Worm (Caenorhabditis elegans) whole organism, early embryonic: ENCODE results near the gene W07G4.5.

Experiments
- B0310.2 ChIP-seq: sonication (generic microtip); optimal IDR thresholded peaks from 2 replicates; lab custom pipeline; 2016; ENCODE audit warnings: mild to moderate bottlenecking, missing genetic modification characterization, missing compliant biosample characterization
- F13C5.2 ChIP-seq: sonication (generic microtip); optimal IDR thresholded peaks from 2 replicates; lab custom pipeline; 2017; ENCODE audit warnings: mild to moderate bottlenecking, missing genetic modification characterization, inconsistent platforms, missing compliant biosample characterization
- aly-1 ChIP-seq: sonication (generic microtip); optimal IDR thresholded peaks from 2 replicates; lab custom pipeline; 2016; ENCODE audit warnings: missing genetic modification characterization, missing compliant biosample characterization
- ama-1 ChIP-seq: fragments of 150-350 bp; optimal IDR thresholded peaks from 2 replicates; lab custom pipeline; 2014
- ceh-13 ChIP-seq: fragments of 200-800 bp; sonication (Bioruptor generic); optimal IDR thresholded peaks from 2 replicates; lab custom pipeline; 2018; ENCODE audit warnings: mild to moderate bottlenecking, missing genetic modification characterization, missing compliant biosample characterization
- ceh-36 ChIP-seq: sonication (generic microtip); optimal IDR thresholded peaks from 2 replicates; lab custom pipeline; 2016; ENCODE audit warnings: missing genetic modification characterization, inconsistent platforms, missing compliant biosample characterization
- ets-7 ChIP-seq: sonication (generic microtip); optimal IDR thresholded peaks from 2 replicates; lab custom pipeline; 2016; ENCODE audit warnings: missing genotype, missing genetic modification characterization, missing compliant biosample characterization
- flt-1 ChIP-seq: fragments of 200-800 bp; sonication (Bioruptor generic); IDR thresholded peaks from 2 replicates; pipeline ENCODE4 v1.3.6; 2022; ENCODE audit warnings: missing genetic modification characterization, missing compliant biosample characterization
- hmbx-1 ChIP-seq: sonication (generic microtip); optimal IDR thresholded peaks from 2 replicates; lab custom pipeline; 2016; ENCODE audit warnings: mild to moderate bottlenecking, missing genetic modification characterization, missing compliant biosample characterization
- hmg-4 ChIP-seq: fragments of 200-800 bp; sonication (Bioruptor generic); optimal IDR thresholded peaks from 2 replicates; lab custom pipeline; 2018; ENCODE audit warnings: mild to moderate bottlenecking, missing genetic modification characterization, missing compliant biosample characterization
- hnd-1 ChIP-seq: sonication (generic microtip); optimal IDR thresholded peaks from 2 replicates; lab custom pipeline; 2016; ENCODE audit warnings: missing genetic modification characterization, missing compliant biosample characterization
- pes-1 ChIP-seq: fragments of 200-800 bp; sonication (Bioruptor generic); IDR thresholded peaks from 2 replicates; pipeline ENCODE4 v1.3.6; 2022; ENCODE audit warnings: missing genetic modification reagents, missing genetic modification characterization, missing compliant biosample characterization
- scrt-1 ChIP-seq: fragments of 200-800 bp; sonication (Bioruptor generic); IDR thresholded peaks from 2 replicates; pipeline ENCODE4 v1.3.6; 2022; ENCODE audit warnings: missing genetic modification characterization, missing compliant biosample characterization
- sea-1 ChIP-seq: fragments of 200-800 bp; sonication (Bioruptor generic); conservative IDR thresholded peaks from 2 replicates; pipeline ENCODE4 v1.3.6; 2022; ENCODE audit warnings: missing genetic modification characterization, missing compliant biosample characterization
- tbx-11 ChIP-seq: fragments of 200-800 bp; sonication (Bioruptor generic); IDR thresholded peaks from 2 replicates; pipeline ENCODE4 v1.3.6; 2022; ENCODE audit warnings: missing genetic modification characterization, missing compliant biosample characterization
- tbx-37 ChIP-seq: fragments of 200-800 bp; sonication (Bioruptor generic); conservative IDR thresholded peaks from 2 replicates; pipeline ENCODE4 v1.3.6; 2022; ENCODE audit warnings: missing genetic modification reagents, missing genetic modification characterization, missing compliant biosample characterization
- tra-4 ChIP-seq: sonication (generic microtip); optimal IDR thresholded peaks from 2 replicates; lab custom pipeline; 2017; ENCODE audit warnings: missing genetic modification characterization, missing compliant biosample characterization

Gene W07G4.5

ce11 chrV:13081197-13081747 is 33.5 kb downstream of the W07G4.5 start:
- TF ChIP-seq B0310.2 (tag; lab: Kevin White, UChicago) = no peak
- no peak for TF ChIP-seq F13C5.2 (tag; lab: Kevin White, UChicago)
- no peak for TF ChIP-seq ama-1
- no peak for TF ChIP-seq ets-7 (tag; lab: Kevin White, UChicago)
- TF ChIP-seq ceh-13 (GFP tag; lab: Kevin White, UChicago) = no peak
- TF ChIP-seq hmg-4 = no peak
- no peak for TF ChIP-seq tbx-37
- TF ChIP-seq scrt-1 (GFP tag; lab: Robert Waterston, UW) = no peak
- no peak for TF ChIP-seq hnd-1 (tag; lab: Kevin White, UChicago)
- no peak for TF ChIP-seq tra-4 (tag; lab: Kevin White, UChicago)
- no peak for TF ChIP-seq sea-1
- TF ChIP-seq hmbx-1 (tag; lab: Kevin White, UChicago) = no peak
- TF ChIP-seq pes-1 (GFP tag; lab: Robert Waterston, UW) = no peak
- no peak for TF ChIP-seq flt-1 (GFP tag; lab: Robert Waterston, UW)
- no peak for TF ChIP-seq aly-1
- no peak for TF ChIP-seq tbx-11 (GFP tag; lab: Robert Waterston, UW)
- TF ChIP-seq ceh-36 (tag; lab: Kevin White, UChicago) = no peak

DNA sequence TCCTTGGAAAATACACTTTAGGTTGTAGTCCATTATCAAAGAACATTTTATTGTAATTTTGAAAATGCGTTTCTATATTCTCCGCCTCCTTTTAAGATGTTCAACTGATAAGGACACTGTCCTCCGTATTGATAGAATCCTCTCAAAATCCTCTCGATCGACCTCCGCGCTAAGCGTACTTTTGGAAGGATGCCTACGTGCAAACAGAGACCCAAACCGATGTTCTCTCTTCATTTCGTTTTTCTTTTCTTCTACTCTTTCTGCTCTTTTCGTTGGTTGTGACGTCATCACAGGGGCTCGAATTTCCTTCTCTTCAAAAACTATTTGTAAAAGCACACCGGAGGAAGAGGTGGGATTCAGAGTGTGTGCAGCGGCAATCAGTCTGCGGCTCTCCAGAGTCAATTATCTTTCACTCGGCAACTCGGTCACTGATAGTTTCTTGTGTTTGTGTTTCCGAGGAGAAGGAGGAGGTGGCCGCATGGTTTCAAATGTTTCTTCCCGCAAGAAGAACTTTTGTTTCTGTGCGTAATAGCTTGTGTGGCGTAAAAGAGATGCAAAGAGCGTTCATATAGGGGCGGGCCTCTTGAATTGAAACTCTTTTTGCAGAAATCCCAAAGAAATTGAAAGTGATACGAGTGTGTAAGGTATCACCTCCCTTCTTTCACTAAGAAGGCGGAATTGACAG is 34.8 kb downstream of the W07G4.5 start, which contains the start of gene C34B4.2:
C34B4.2 (plus strand) TSS at position 614 of the 685 bp plus-strand sequence.
- TF ChIP-seq tbx-11 (GFP tag; lab: Robert Waterston, UW) (no peak), flt-1 (GFP tag; lab: Robert Waterston, UW) (no peak), sea-1 (no peak), B0310.2 (tag; lab: Kevin White, UChicago) (no peak), tbx-37 (no peak), ceh-13 (GFP tag; lab: Kevin White, UChicago) (no peak), hnd-1 (tag; lab: Kevin White, UChicago) (no peak), ama-1 (no peak)

DNA sequence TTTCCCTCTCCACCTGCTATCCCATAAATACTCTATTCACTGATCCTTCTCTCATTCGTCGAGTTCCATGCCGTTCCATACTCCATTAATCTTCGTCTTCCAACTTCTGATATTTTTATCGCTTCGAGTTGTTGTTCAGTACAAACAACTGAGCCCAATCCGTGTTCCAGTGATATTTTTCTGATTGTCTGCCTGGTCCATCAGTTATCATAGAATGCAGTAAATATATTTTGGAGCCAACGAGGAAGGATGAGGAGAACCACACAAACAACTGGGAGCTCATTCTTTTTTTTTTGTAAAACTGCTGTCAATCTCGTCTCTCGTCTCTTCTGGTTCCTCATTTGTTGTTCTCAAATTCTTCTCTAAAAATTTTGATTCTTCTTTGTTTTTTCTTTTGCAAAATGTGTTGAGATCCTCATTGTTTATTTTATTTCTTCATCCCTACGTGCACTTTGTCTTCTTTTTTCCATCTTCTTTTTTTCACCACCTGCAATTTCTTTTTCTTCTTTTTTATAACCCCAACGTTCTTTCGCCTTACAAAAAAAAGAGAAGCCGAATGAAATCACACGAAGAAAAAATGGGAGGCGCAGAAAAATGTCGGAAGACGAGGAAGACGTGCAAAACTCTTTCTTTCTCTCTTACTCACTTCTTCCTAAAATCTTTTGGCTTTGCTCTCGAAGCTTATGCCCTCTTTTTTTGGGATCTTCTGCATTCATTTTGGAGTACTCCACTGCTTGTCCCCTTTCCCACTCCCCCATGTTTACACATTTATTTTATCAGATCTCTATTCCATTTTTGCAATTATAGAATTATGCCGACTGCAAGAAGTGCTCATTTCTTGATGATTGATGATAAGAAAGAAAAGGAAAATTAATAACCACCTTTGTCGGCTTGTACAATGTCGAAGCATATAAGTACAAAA is 36.2 kb downstream of the W07G4.5 start:
- TF ChIP-seq hmg-4 (no peak), tra-4 (tag; lab: Kevin White, UChicago) (no peak), tbx-37 (no peak), aly-1 (no peak), hnd-1 (tag; lab: Kevin White, UChicago) (no peak), hmbx-1 (tag; lab: Kevin White, UChicago) (no peak), B0310.2 (tag; lab: Kevin White, UChicago) (no peak), F13C5.2 (tag; lab: Kevin White, UChicago) (no peak), tbx-11 (GFP tag; lab: Robert Waterston, UW) (no peak), ceh-13 (GFP tag; lab: Kevin White, UChicago) (no peak), sea-1 (no peak), scrt-1 (GFP tag; lab: Robert Waterston, UW) (no peak), pes-1 (GFP tag; lab: Robert Waterston, UW) (no peak), ceh-36 (tag; lab: Kevin White, UChicago) (no peak), flt-1 (GFP tag; lab: Robert Waterston, UW) (no peak), ets-7 (tag; lab: Kevin White, UChicago) (no peak), ama-1 (no peak)

DNA sequence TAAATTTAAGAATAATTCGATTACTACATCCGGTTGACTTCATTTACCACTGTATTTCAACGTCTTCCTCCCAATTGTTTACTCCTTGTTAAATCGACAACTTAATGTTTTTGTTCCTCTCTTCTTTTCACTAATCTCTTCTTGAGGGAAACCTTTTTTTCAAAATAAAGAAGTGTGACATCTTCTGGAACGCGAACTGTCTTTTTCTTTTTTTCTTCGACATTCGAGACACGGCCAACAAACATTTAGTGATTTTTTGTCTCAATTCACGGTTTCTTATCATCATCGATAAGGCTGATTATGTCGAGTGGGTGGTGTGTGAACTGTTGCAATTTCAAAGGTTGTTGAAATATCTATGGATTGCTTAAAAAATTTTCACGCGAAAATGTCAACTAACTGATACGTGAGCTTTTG is 37.5 kb downstream of the W07G4.5 start:
- TF ChIP-seq tbx-11 (GFP tag; lab: Robert Waterston, UW) = no peak
- TF ChIP-seq sea-1 = no peak
- no peak for TF ChIP-seq ama-1
- TF ChIP-seq hmbx-1 (tag; lab: Kevin White, UChicago) = no peak
- TF ChIP-seq hnd-1 (tag; lab: Kevin White, UChicago) = no peak
- TF ChIP-seq tbx-37 = no peak
- no peak for TF ChIP-seq ceh-13 (GFP tag; lab: Kevin White, UChicago)
- TF ChIP-seq scrt-1 (GFP tag; lab: Robert Waterston, UW) = no peak
- TF ChIP-seq ceh-36 (tag; lab: Kevin White, UChicago) = no peak
- TF ChIP-seq aly-1 = no peak
- no peak for TF ChIP-seq B0310.2 (tag; lab: Kevin White, UChicago)
- TF ChIP-seq F13C5.2 (tag; lab: Kevin White, UChicago) = no peak
- no peak for TF ChIP-seq flt-1 (GFP tag; lab: Robert Waterston, UW)
- TF ChIP-seq ets-7 (tag; lab: Kevin White, UChicago) = no peak
- TF ChIP-seq pes-1 (GFP tag; lab: Robert Waterston, UW) = no peak

ce11 chrV:13085917-13086552 is 38.3 kb downstream of the W07G4.5 start:
- TF ChIP-seq hmg-4 (peak; percentile 23), sea-1 (no peak)

DNA sequence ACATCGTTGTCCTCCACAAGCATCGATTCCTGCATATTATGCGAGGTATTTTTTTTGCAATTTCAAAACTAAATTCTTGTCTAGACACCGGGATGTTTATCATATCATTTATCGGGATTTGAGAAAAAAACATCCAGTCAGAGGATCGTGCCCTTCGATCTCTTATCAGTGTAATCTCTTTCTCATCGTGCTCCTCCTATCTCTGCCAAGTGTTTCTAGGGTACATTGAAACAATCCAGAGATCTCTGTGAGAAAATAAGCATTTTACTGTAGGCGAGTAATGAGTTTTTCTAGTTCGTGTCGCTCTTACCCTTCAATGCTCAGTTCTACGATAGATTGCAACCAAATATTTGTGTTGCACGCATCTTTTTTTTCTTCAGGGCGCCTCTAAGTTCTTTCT is 40.7 kb downstream of the W07G4.5 start:
- no peak for TF ChIP-seq tbx-37
- no peak for TF ChIP-seq F13C5.2 (tag; lab: Kevin White, UChicago)
- TF ChIP-seq tbx-11 (GFP tag; lab: Robert Waterston, UW) = no peak
- TF ChIP-seq hmg-4 = no peak
- TF ChIP-seq aly-1 = no peak
- TF ChIP-seq B0310.2 (tag; lab: Kevin White, UChicago) = no peak
- no peak for TF ChIP-seq tra-4 (tag; lab: Kevin White, UChicago)
- no peak for TF ChIP-seq hmbx-1 (tag; lab: Kevin White, UChicago)
- no peak for TF ChIP-seq ceh-13 (GFP tag; lab: Kevin White, UChicago)
- no peak for TF ChIP-seq ama-1
- TF ChIP-seq pes-1 (GFP tag; lab: Robert Waterston, UW) = no peak
- TF ChIP-seq hnd-1 (tag; lab: Kevin White, UChicago) = no peak
- no peak for TF ChIP-seq sea-1
- no peak for TF ChIP-seq ceh-36 (tag; lab: Kevin White, UChicago)
- no peak for TF ChIP-seq ets-7 (tag; lab: Kevin White, UChicago)
